Worm (Caenorhabditis elegans) whole organism, young adult: Measurements from ENCODE around the gene nadk-2.

Experiments used
- ama-1 ChIP-seq, 3 experiments: fragments of 150-350 bp in 1 of 3; sonication (generic microtip) in 2 of 3; optimal IDR thresholded peaks; 2 replicates each; lab custom pipeline; 2014 to 2018; ENCODE audit warnings: missing biosample characterization in 2 of 3, missing genetic modification characterization in 2 of 3, missing genetic modification reagents in 2 of 3
- athp-1 ChIP-seq: sonication (generic microtip); optimal IDR thresholded peaks from 2 replicates; lab custom pipeline; 2017; ENCODE audit warnings: mild to moderate bottlenecking, missing genetic modification characterization, missing compliant biosample characterization
- lag-1 ChIP-seq: fragments of 200-800 bp; sonication (Bioruptor generic); IDR thresholded peaks from 2 replicates; pipeline ENCODE4 v1.3.6; 2022; ENCODE audit warnings: missing genetic modification reagents, missing genetic modification characterization, missing compliant biosample characterization
- nfya-1 ChIP-seq: sonication (generic microtip); optimal IDR thresholded peaks from 2 replicates; lab custom pipeline; 2017; ENCODE audit warnings: antibody characterized with exemption, missing compliant biosample characterization, missing genetic modification characterization, borderline replicate concordance; ENCODE audit not compliant: insufficient read depth
- nhr-90 ChIP-seq: sonication (generic microtip); optimal IDR thresholded peaks from 2 replicates; lab custom pipeline; 2016; ENCODE audit warnings: missing genotype, mild to moderate bottlenecking, missing genetic modification characterization, missing compliant biosample characterization
- unc-130 ChIP-seq: sonication (generic microtip); optimal IDR thresholded peaks from 2 replicates; lab custom pipeline; 2016; ENCODE audit warnings: missing genetic modification reagents, missing genetic modification characterization, missing compliant biosample characterization
- xnd-1 ChIP-seq: sonication (generic microtip); optimal IDR thresholded peaks from 2 replicates; lab custom pipeline; 2016; ENCODE audit warnings: missing genotype, missing genetic modification reagents, missing genetic modification characterization, missing compliant biosample characterization

ce11 chrII:12108843-12109242, 59.5 kb downstream of the nadk-2 start:
- TF ChIP-seq lag-1 (GFP tag; lab: Robert Waterston, UW), result no peak
- TF ChIP-seq nhr-90 (tag; lab: Kevin White, UChicago), result no peak
- TF ChIP-seq athp-1 (tag; lab: Kevin White, UChicago), result no peak
- no peak for TF ChIP-seq xnd-1 (tag; lab: Kevin White, UChicago)
- TF ChIP-seq nfya-1 (tag; lab: Kevin White, UChicago), result no peak
- TF ChIP-seq unc-130, result no peak
- TF ChIP-seq ama-1 (optimal IDR thresholded peaks at IDR 0.05; lab: Kevin White, UChicago), result no peak
- no peak for TF ChIP-seq ama-1 (GFP tag; optimal IDR thresholded peaks at IDR 0.05; lab: Kevin White, UChicago)
